Worm (Caenorhabditis elegans): ENCODE measurements around the gene cacn-1.

cacn-1 gene

DNA sequence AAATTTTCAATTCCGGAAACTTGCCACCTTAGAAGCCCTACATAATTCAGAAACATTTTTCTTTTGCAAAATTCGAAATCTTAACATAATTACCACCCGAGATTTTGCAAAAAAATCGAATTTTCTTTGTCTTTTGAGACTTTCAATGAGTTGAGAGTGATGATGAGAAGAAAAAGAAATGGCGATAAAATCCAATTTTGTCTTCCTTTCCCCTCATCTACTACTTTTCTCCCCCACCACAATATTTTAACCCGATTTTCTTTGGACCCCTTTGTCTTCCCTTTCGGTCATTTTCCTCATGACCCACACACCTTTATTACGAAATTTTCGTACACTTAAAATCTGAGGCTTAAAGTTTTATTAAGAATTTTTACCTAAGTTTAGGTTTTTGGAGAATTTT lies 43.6 kb downstream of the cacn-1 start:
- TF ChIP-seq fkh-10 (GFP tag; optimal IDR thresholded peaks at IDR 0.05) (peak; percentile 4), ztf-11 (tag; optimal IDR thresholded peaks at IDR 0.05) (no peak), fos-1 (tag; optimal IDR thresholded peaks at IDR 0.05) (no peak), skn-1 (tag; optimal IDR thresholded peaks at IDR 0.05) (no peak)

DNA sequence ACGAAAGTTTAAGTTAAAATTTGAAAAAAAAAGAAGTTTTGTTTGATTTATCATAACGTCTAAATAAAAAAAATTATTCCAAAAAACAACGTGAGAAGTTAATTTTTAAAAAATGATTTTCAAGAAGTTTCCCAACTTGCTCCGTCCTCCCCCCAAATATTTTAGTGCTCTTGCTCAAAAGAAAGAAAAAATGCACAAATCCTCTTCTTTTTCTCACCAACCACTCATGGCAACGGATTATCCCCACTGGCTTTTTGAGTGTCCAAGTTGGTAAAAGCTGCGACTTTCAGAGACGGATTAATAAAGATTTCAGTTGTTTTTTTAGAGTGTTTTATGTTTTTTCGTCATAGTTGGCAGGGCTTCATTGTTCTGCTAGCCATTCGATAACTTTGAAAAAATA lies 44.4 kb downstream of the cacn-1 start, which contains the start of gene Y39G8C.2:
Y39G8C.2 (minus strand) TSS at position 101 of the 400 bp plus-strand sequence.
- TF ChIP-seq fkh-2 (tag; optimal IDR thresholded peaks at IDR 0.05) = no peak

DNA sequence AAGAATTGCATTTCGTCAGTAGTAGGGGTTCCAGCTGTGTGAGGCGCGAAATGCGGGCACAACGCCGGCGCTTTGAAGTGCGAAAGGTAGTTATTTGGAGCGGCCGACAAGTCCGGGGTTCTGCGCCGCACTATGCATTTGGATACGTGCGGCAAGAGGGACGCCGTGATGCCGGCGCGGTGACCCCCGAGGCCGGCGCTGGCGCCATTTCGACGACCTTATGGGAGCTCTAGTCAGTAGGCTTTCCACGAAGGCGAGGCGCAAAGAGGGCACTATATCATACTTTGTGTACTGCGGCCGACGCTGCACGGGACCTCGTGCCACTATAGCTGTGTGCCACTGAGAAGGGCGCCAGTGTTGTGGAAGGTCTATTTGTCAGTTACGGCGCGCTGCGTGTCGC lies 45.1 kb downstream of the cacn-1 start:
- TF ChIP-seq jun-1 (tag; optimal IDR thresholded peaks at IDR 0.05) (no peak), ztf-11 (tag; optimal IDR thresholded peaks at IDR 0.05) (no peak), elt-1 (tag; optimal IDR thresholded peaks at IDR 0.05) (no peak), egl-5 (tag; optimal IDR thresholded peaks at IDR 0.05) (no peak), eor-1 (tag; optimal IDR thresholded peaks at IDR 0.05) (no peak), nhr-11 (tag; optimal IDR thresholded peaks at IDR 0.05) (no peak), elt-2 (tag; optimal IDR thresholded peaks at IDR 0.05) (no peak), hmg-11 (tag; optimal IDR thresholded peaks at IDR 0.05) (no peak), fkh-2 (tag; optimal IDR thresholded peaks at IDR 0.05) (no peak)

DNA sequence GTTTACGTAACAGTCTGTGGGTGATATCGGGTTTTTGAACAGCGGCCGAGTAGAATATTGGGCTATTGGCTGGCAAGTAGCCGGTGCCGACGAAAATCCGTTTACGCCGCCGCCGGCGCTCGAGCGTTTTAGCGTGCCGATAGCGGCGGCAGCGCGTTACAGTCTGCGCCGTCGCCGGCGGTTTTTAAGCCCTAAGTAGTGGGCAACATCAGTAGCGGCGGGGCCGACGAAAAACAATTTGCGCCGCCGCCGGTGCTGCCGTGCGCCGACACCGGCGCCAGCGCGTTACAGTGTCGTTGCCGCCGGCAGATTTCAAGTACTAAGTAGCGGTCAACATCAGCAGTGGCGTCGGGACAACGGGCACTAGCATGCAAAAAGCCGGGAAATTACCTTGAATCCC lies 46.1 kb downstream of the cacn-1 start:
- TF ChIP-seq nhr-76 (tag; optimal IDR thresholded peaks at IDR 0.05) = no peak

DNA sequence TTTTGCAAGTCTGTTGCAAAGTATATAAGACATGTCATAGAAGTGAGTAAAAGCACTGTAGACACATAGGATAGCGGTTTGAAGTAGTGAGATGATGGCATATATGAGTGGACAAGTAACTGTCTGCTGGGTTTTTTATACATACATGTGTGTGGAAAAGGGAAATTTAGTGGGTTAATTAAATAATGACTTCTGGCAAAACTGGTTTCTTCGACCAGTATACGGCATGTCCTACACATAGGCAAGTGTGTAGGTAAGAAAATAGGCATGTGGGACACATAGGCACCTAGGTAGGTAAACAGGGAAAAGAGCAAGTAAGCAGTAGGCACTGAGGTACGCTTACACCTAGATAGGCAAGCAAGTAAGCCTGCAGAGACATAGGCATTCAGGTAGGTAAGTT lies 47.4 kb downstream of the cacn-1 start, which contains the start of gene col-87:
col-87 (minus strand) TSS at position 101 of the 400 bp plus-strand sequence.
- TF ChIP-seq fkh-10 (GFP tag; optimal IDR thresholded peaks at IDR 0.05) (no peak), unc-39 (tag; optimal IDR thresholded peaks at IDR 0.05) (no peak), ceh-9 (tag; optimal IDR thresholded peaks at IDR 0.05) (no peak), egl-5 (tag; optimal IDR thresholded peaks at IDR 0.05) (no peak), R02D3.7 (tag; optimal IDR thresholded peaks at IDR 0.05) (no peak), ceh-28 (tag; optimal IDR thresholded peaks at IDR 0.05) (no peak), pqm-1 (tag; optimal IDR thresholded peaks at IDR 0.05) (no peak), elt-3 (tag; optimal IDR thresholded peaks at IDR 0.05) (no peak), egl-27 (tag; optimal IDR thresholded peaks at IDR 0.05) (no peak), nhr-25 (tag; optimal IDR thresholded peaks at IDR 0.05) (no peak), sea-2 (GFP tag; optimal IDR thresholded peaks at IDR 0.05) (no peak), lin-15B (tag; optimal IDR thresholded peaks at IDR 0.05) (no peak), nhr-11 (tag; optimal IDR thresholded peaks at IDR 0.05) (no peak)

DNA sequence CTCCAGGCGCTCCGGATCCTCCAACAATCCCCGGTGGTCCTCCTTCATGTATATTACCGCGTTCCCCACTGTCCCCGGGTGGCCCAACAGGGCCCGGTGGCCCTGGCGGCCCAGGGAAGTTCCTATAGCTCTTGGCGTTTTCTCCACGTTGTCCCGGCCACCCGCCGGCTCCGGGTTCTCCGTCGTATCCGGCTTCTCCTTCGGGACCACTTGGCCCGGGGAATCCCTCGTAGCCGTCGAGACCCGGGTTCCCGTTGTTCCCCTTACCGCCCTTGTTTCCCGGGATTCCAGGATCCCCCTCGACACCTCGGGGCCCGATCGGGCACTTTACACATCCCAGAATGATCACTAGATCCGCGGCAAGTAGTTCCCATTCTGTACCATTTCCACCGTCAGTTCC lies 50.8 kb downstream of the cacn-1 start:
- TF ChIP-seq lin-15B (tag; optimal IDR thresholded peaks at IDR 0.05) (no peak), nhr-43 (tag; optimal IDR thresholded peaks at IDR 0.05; ENCODE audit: poor library complexity, severe bottlenecking) (no peak), nhr-11 (tag; optimal IDR thresholded peaks at IDR 0.05) (no peak), nhr-67 (tag; optimal IDR thresholded peaks at IDR 0.05) (no peak), nfya-1 (tag; optimal IDR thresholded peaks at IDR 0.05; ENCODE audit: insufficient read depth) (no peak), egl-27 (tag; optimal IDR thresholded peaks at IDR 0.05) (no peak), R02D3.7 (tag; optimal IDR thresholded peaks at IDR 0.05) (no peak), ZK546.5 (tag; optimal IDR thresholded peaks at IDR 0.05) (no peak), fos-1 (tag; optimal IDR thresholded peaks at IDR 0.05) (no peak), elt-2 (tag; optimal IDR thresholded peaks at IDR 0.05) (no peak), hmg-11 (tag; optimal IDR thresholded peaks at IDR 0.05) (no peak), fkh-10 (GFP tag; optimal IDR thresholded peaks at IDR 0.05) (no peak), eor-1 (tag; optimal IDR thresholded peaks at IDR 0.05) (no peak), daf-12 (tag; optimal IDR thresholded peaks at IDR 0.05) (no peak), nhr-77 (tag; optimal IDR thresholded peaks at IDR 0.05) (no peak), elt-3 (tag; optimal IDR thresholded peaks at IDR 0.05) (no peak), ceh-28 (tag; optimal IDR thresholded peaks at IDR 0.05) (no peak), zag-1 (tag; optimal IDR thresholded peaks at IDR 0.05) (no peak)

Data from whole organism, L3 larva.